Fruit fly (Drosophila melanogaster) whole organism, embryonic: ENCODE results near the gene Trf4-1.
A peak's percentile ranks its signal among the peaks of the same experiment; 100 is the strongest.

Source experiments
- Antp ChIP-seq: fragments of 200-800 bp; sonication (Bioruptor generic); optimal IDR thresholded peaks from 3 replicates; lab custom pipeline; 2016; ENCODE audit warnings: missing biosample characterization, missing genetic modification characterization
- Bdp1 ChIP-seq: fragments of 200-800 bp; sonication (Bioruptor generic); optimal IDR thresholded peaks from 3 replicates; lab custom pipeline; 2016; ENCODE audit warnings: missing biosample characterization, missing genetic modification characterization
- Blimp-1 ChIP-seq: fragments of 200-800 bp; sonication (Bioruptor generic); optimal IDR thresholded peaks from 3 replicates; lab custom pipeline; 2018; ENCODE audit warnings: missing biosample characterization, missing genetic modification characterization, mild to moderate bottlenecking, moderate library complexity, missing genetic modification reagents
- CG10147 ChIP-seq: fragments of 200-800 bp; sonication (Bioruptor generic); optimal IDR thresholded peaks from 2 replicates; lab custom pipeline; 2019; ENCODE audit warnings: missing biosample characterization, mild to moderate bottlenecking, missing genetic modification characterization, moderate library complexity
- CG10543 ChIP-seq: fragments of 200-800 bp; sonication (Bioruptor generic); optimal IDR thresholded peaks from 3 replicates; lab custom pipeline; 2017; ENCODE audit warnings: missing biosample characterization, mild to moderate bottlenecking, missing genetic modification characterization, moderate library complexity
- CG10959 ChIP-seq: fragments of 200-800 bp; sonication (Bioruptor generic); IDR thresholded peaks from 2 replicates; pipeline ENCODE4 v1.3.6; 2022; ENCODE audit warnings: missing biosample characterization, missing genetic modification characterization
- CG10979 ChIP-seq: fragments of 200-800 bp; sonication (Bioruptor generic); optimal IDR thresholded peaks from 2 replicates; lab custom pipeline; 2018; ENCODE audit warnings: missing biosample characterization, mild to moderate bottlenecking, missing genetic modification characterization, moderate library complexity
- CG11093 ChIP-seq: fragments of 200-800 bp; sonication (Bioruptor generic); IDR thresholded peaks from 3 replicates; pipeline ENCODE4 v1.3.6; 2022; ENCODE audit warnings: missing biosample characterization, missing genetic modification characterization
- CG11560 ChIP-seq: fragments of 200-800 bp; sonication (Bioruptor generic); IDR thresholded peaks from 3 replicates; pipeline ENCODE4 v1.3.6; 2022; ENCODE audit warnings: missing biosample characterization, missing genetic modification characterization
- CG12299 ChIP-seq: fragments of 200-800 bp; sonication (Bioruptor generic); optimal IDR thresholded peaks from 2 replicates; lab custom pipeline; 2018; ENCODE audit warnings: missing biosample characterization, mild to moderate bottlenecking, missing genetic modification characterization
- CG14860 ChIP-seq: fragments of 200-800 bp; sonication (Bioruptor generic); IDR thresholded peaks from 3 replicates; pipeline ENCODE4 v1.3.6; 2022; ENCODE audit warnings: missing biosample characterization, missing genetic modification characterization; ENCODE audit not compliant: partially characterized antibody
- CG14965 ChIP-seq: fragments of 200-800 bp; sonication (Bioruptor generic); optimal IDR thresholded peaks from 2 replicates; lab custom pipeline; 2016; ENCODE audit warnings: missing biosample characterization, missing genetic modification characterization, borderline replicate concordance
- CG18599 ChIP-seq: fragments of 200-800 bp; sonication (Bioruptor generic); optimal IDR thresholded peaks from 3 replicates; lab custom pipeline; 2017; ENCODE audit warnings: missing biosample characterization, missing genetic modification characterization, mild to moderate bottlenecking, moderate library complexity, missing genetic modification reagents
- CG18619 ChIP-seq: fragments of 200-800 bp; sonication (Bioruptor generic); optimal IDR thresholded peaks from 3 replicates; lab custom pipeline; 2017; ENCODE audit warnings: missing biosample characterization, mild to moderate bottlenecking, missing genetic modification characterization
- CG2120 ChIP-seq: fragments of 200-800 bp; sonication (Bioruptor generic); optimal IDR thresholded peaks from 3 replicates; lab custom pipeline; 2016; ENCODE audit warnings: missing biosample characterization, missing genetic modification characterization
- CG3065 ChIP-seq: fragments of 200-800 bp; sonication (Bioruptor generic); optimal IDR thresholded peaks from 2 replicates; lab custom pipeline; 2016; ENCODE audit warnings: missing biosample characterization, missing genetic modification characterization
- CG31388 ChIP-seq: fragments of 200-800 bp; sonication (Bioruptor generic); optimal IDR thresholded peaks from 2 replicates; lab custom pipeline; 2016; ENCODE audit warnings: missing biosample characterization, missing genetic modification characterization
- CG3847 ChIP-seq: fragments of 200-800 bp; sonication (Bioruptor generic); IDR thresholded peaks from 2 replicates; pipeline ENCODE4 v1.3.6; 2022; ENCODE audit warnings: missing biosample characterization, missing genetic modification characterization
- CG5180 ChIP-seq: fragments of 200-800 bp; sonication (Bioruptor generic); optimal IDR thresholded peaks from 3 replicates; lab custom pipeline; 2017; ENCODE audit warnings: missing biosample characterization, missing genetic modification characterization, mild to moderate bottlenecking, moderate library complexity, missing genetic modification reagents
- CG6689 ChIP-seq: fragments of 200-800 bp; sonication (Bioruptor generic); IDR thresholded peaks from 2 replicates; pipeline ENCODE4 v1.3.6; 2022; ENCODE audit warnings: missing biosample characterization, missing genetic modification characterization
- CG9609 ChIP-seq: fragments of 200-800 bp; sonication (Bioruptor generic); optimal IDR thresholded peaks from 3 replicates; lab custom pipeline; 2016; ENCODE audit warnings: missing biosample characterization, missing genetic modification characterization
- CG9876 ChIP-seq: fragments of 200-800 bp; sonication (Bioruptor generic); optimal IDR thresholded peaks from 2 replicates; lab custom pipeline; 2016; ENCODE audit warnings: missing biosample characterization, missing genetic modification characterization
- Dbx ChIP-seq: fragments of 200-800 bp; sonication (Bioruptor generic); IDR thresholded peaks from 3 replicates; pipeline ENCODE4 v1.3.6; 2022; ENCODE audit warnings: missing biosample characterization, missing genetic modification characterization
- Dek ChIP-seq: fragments of 200-800 bp; sonication (Bioruptor generic); optimal IDR thresholded peaks from 3 replicates; lab custom pipeline; 2019; ENCODE audit warnings: missing biosample characterization, mild to moderate bottlenecking, missing genetic modification characterization, moderate library complexity
- Dip2 ChIP-seq: fragments of 200-800 bp; sonication (Bioruptor generic); IDR thresholded peaks from 2 replicates; pipeline ENCODE4 v1.3.6; 2022; ENCODE audit warnings: missing biosample characterization, missing genetic modification characterization
- Dip3 ChIP-seq: fragments of 200-800 bp; sonication (Bioruptor generic); optimal IDR thresholded peaks from 3 replicates; lab custom pipeline; 2016; ENCODE audit warnings: missing biosample characterization, missing genetic modification characterization
- Doc2 ChIP-seq: fragments of 200-800 bp; sonication (Bioruptor generic); IDR thresholded peaks from 2 replicates; pipeline ENCODE4 v1.3.6; 2022; ENCODE audit warnings: missing biosample characterization, missing genetic modification characterization
- Dp ChIP-seq: fragments of 200-800 bp; sonication (Bioruptor generic); optimal IDR thresholded peaks from 2 replicates; lab custom pipeline; 2018; ENCODE audit warnings: missing biosample characterization, mild to moderate bottlenecking, missing genetic modification characterization, moderate library complexity
- Drgx ChIP-seq: fragments of 200-800 bp; sonication (Bioruptor generic); IDR thresholded peaks from 2 replicates; pipeline ENCODE4 v1.3.6; 2022; ENCODE audit warnings: missing biosample characterization, missing genetic modification characterization
- HLH3B ChIP-seq: fragments of 200-800 bp; sonication (Bioruptor generic); IDR thresholded peaks from 2 replicates; pipeline ENCODE4 v1.3.6; 2022; ENCODE audit warnings: missing biosample characterization, missing genetic modification characterization
- Hsf ChIP-seq: fragments of 200-800 bp; sonication (Bioruptor generic); optimal IDR thresholded peaks from 3 replicates; lab custom pipeline; 2016; ENCODE audit warnings: missing biosample characterization, missing genetic modification characterization
- Lim3 ChIP-seq: fragments of 200-800 bp; sonication (Bioruptor generic); IDR thresholded peaks from 2 replicates; pipeline ENCODE4 v1.3.6; 2022; ENCODE audit warnings: missing biosample characterization, missing genetic modification characterization
- Lpt ChIP-seq: fragments of >200 bp; optimal IDR thresholded peaks from 2 replicates; lab custom pipeline; 2018; ENCODE audit warnings: missing biosample characterization, missing genetic modification characterization
- Mad ChIP-seq: fragments of 200-800 bp; sonication (Bioruptor generic); optimal IDR thresholded peaks from 2 replicates; lab custom pipeline; 2016; ENCODE audit warnings: missing biosample characterization, missing genetic modification characterization
- Nf-YB ChIP-seq: fragments of 200-800 bp; sonication (Bioruptor generic); optimal IDR thresholded peaks from 3 replicates; lab custom pipeline; 2019; ENCODE audit warnings: missing biosample characterization, mild to moderate bottlenecking, missing genetic modification characterization, moderate library complexity
- Trl ChIP-seq, 3 experiments: fragments of >200 bp in 2 of 3; fragments of 200-800 bp in 1 of 3; sonication (Bioruptor generic) in 1 of 3; optimal IDR thresholded peaks; 2 replicates in 1 of 3; 3 replicates in 2 of 3; lab custom pipeline; 2016 to 2017; ENCODE audit warnings: missing biosample characterization in 1 of 3, missing genetic modification characterization in 1 of 3
- Xrp1 ChIP-seq: fragments of 200-800 bp; sonication (Bioruptor generic); IDR thresholded peaks from 2 replicates; pipeline ENCODE4 v1.3.6; 2022; ENCODE audit warnings: missing biosample characterization, missing genetic modification characterization
- ase ChIP-seq: fragments of 200-800 bp; sonication (Bioruptor generic); IDR thresholded peaks from 3 replicates; pipeline ENCODE4 v1.3.6; 2022; ENCODE audit warnings: missing biosample characterization, missing genetic modification characterization
- fd102C ChIP-seq: fragments of 200-800 bp; sonication (Bioruptor generic); optimal IDR thresholded peaks from 2 replicates; lab custom pipeline; 2018; ENCODE audit warnings: missing biosample characterization, mild to moderate bottlenecking, missing genetic modification characterization, moderate library complexity
- fu2 ChIP-seq: fragments of 200-800 bp; sonication (Bioruptor generic); optimal IDR thresholded peaks from 2 replicates; lab custom pipeline; 2016; ENCODE audit warnings: missing biosample characterization, missing genetic modification characterization
- grau ChIP-seq: fragments of 200-800 bp; optimal IDR thresholded peaks from 3 replicates; lab custom pipeline; 2019; ENCODE audit warnings: missing biosample characterization, mild to moderate bottlenecking, missing genetic modification characterization, moderate library complexity
- grn ChIP-seq: fragments of 200-800 bp; sonication (Bioruptor generic); optimal IDR thresholded peaks from 3 replicates; lab custom pipeline; 2017; ENCODE audit warnings: missing biosample characterization, missing genetic modification characterization
- her ChIP-seq: fragments of 200-800 bp; sonication (Bioruptor generic); optimal IDR thresholded peaks from 2 replicates; lab custom pipeline; 2016; ENCODE audit warnings: missing biosample characterization, missing genetic modification characterization
- inv ChIP-seq: fragments of 200-800 bp; sonication (Bioruptor generic); IDR thresholded peaks from 2 replicates; pipeline ENCODE4 v1.3.6; 2022; ENCODE audit warnings: missing biosample characterization, missing genetic modification characterization; ENCODE audit not compliant: partially characterized antibody
- pfk ChIP-seq: fragments of 200-800 bp; sonication (Bioruptor generic); optimal IDR thresholded peaks from 2 replicates; lab custom pipeline; 2018; ENCODE audit warnings: missing biosample characterization, mild to moderate bottlenecking, missing genetic modification characterization, moderate library complexity
- prd ChIP-seq, 3 experiments: fragments of >200 bp in 2 of 3; fragments of 200-800 bp in 1 of 3; sonication (Bioruptor generic) in 1 of 3; optimal IDR thresholded peaks in 2 of 3; IDR thresholded peaks in 1 of 3; 2 replicates in 2 of 3; 3 replicates in 1 of 3; pipeline versions ENCODE4 v1.3.6 to Lab custom; 2017 to 2022; ENCODE audit warnings: missing biosample characterization in 1 of 3, missing genetic modification characterization in 1 of 3
- pros ChIP-seq: fragments of 200-800 bp; sonication (Bioruptor generic); optimal IDR thresholded peaks from 3 replicates; lab custom pipeline; 2019; ENCODE audit warnings: missing biosample characterization, mild to moderate bottlenecking, missing genetic modification characterization, moderate library complexity
- sqz ChIP-seq: fragments of 200-800 bp; sonication (Bioruptor generic); optimal IDR thresholded peaks from 3 replicates; lab custom pipeline; 2018; ENCODE audit warnings: missing biosample characterization, mild to moderate bottlenecking, missing genetic modification characterization
- tll ChIP-seq, 2 experiments: fragments of 200-800 bp in 1 of 2; fragments of >200 bp in 1 of 2; sonication (Bioruptor generic) in 1 of 2; optimal IDR thresholded peaks; 2 replicates each; lab custom pipeline; 2017 to 2019; ENCODE audit warnings: missing biosample characterization in 2 of 2, missing genetic modification characterization in 2 of 2, mild to moderate bottlenecking in 1 of 2, moderate library complexity in 1 of 2
- tx ChIP-seq: fragments of 200-800 bp; sonication (Bioruptor generic); optimal IDR thresholded peaks from 2 replicates; lab custom pipeline; 2016; ENCODE audit warnings: missing biosample characterization, missing genetic modification characterization

The Trf4-1 gene

dm6 chrX:8601165-8601564 lies 41.0 kb downstream of the Trf4-1 start (continued):
- no peak for TF ChIP-seq grau (tag; lab: Kevin White, UChicago)
- TF ChIP-seq Lpt (GFP tag; lab: Kevin White, UChicago) = no peak
- TF ChIP-seq CG10147 = no peak
- TF ChIP-seq CG14965 = no peak
- TF ChIP-seq Antp (GFP tag; lab: Kevin White, UChicago) = peak; percentile 39
- no peak for TF ChIP-seq Dip2 (GFP tag; lab: Robert Waterston, UW)
- no peak for TF ChIP-seq Doc2
- no peak for TF ChIP-seq Dbx (GFP tag; lab: Robert Waterston, UW)
- no peak for TF ChIP-seq CG18599 (GFP tag; lab: Kevin White, UChicago)
- peak; percentile 68 for TF ChIP-seq Drgx (GFP tag; lab: Robert Waterston, UW)
- no peak for TF ChIP-seq pros (GFP tag; lab: Kevin White, UChicago)
- peak; percentile 20; the same call in 1 of the 2 replicates for TF ChIP-seq CG6689 (GFP tag; lab: Robert Waterston, UW)
- TF ChIP-seq tll (GFP tag; optimal IDR thresholded peaks at IDR 0.05; lab: Kevin White, UChicago) = no peak
- no peak for TF ChIP-seq CG5180 (GFP tag; lab: Kevin White, UChicago)
- TF ChIP-seq CG18619 (GFP tag; lab: Kevin White, UChicago) = no peak
- no peak for TF ChIP-seq her (GFP tag; lab: Kevin White, UChicago)
- no peak for TF ChIP-seq Bdp1
- TF ChIP-seq CG11093 (GFP tag; lab: Robert Waterston, UW) = 0 out of 3 replicates have a peak, but pooled peaks have one; percentile 21
- TF ChIP-seq Blimp-1 = no peak
- no peak for TF ChIP-seq Lim3
- peak; percentile 5 for TF ChIP-seq CG2120 (GFP tag; lab: Kevin White, UChicago)
- TF ChIP-seq Xrp1 (GFP tag; lab: Robert Waterston, UW) = peak; percentile 57; the same call in 1 of the 2 replicates
- no peak for TF ChIP-seq CG10543
- no peak for TF ChIP-seq ase (GFP tag; lab: Robert Waterston, UW)
- TF ChIP-seq sqz = no peak
- TF ChIP-seq Nf-YB (GFP tag; lab: Kevin White, UChicago) = no peak
- peak; percentile 44 for TF ChIP-seq CG10959 (GFP tag; lab: Robert Waterston, UW)
- TF ChIP-seq CG14860 (GFP tag; lab: Robert Waterston, UW) = no peak
- peak; percentile 23 for TF ChIP-seq Hsf
- no peak for TF ChIP-seq HLH3B (GFP tag; lab: Robert Waterston, UW)
- no peak for TF ChIP-seq fd102C
- TF ChIP-seq pfk (GFP tag; lab: Kevin White, UChicago) = no peak
- TF ChIP-seq CG9876 (GFP tag; lab: Kevin White, UChicago) = no peak
- TF ChIP-seq CG3065 (GFP tag; lab: Kevin White, UChicago) = no peak
- TF ChIP-seq Dek (tag; lab: Kevin White, UChicago) = no peak
- TF ChIP-seq grn (GFP tag; lab: Kevin White, UChicago) = no peak
- no peak for TF ChIP-seq CG3847 (GFP tag; lab: Robert Waterston, UW)
- TF ChIP-seq Trl (optimal IDR thresholded peaks at IDR 0.05; lab: Kevin White, UChicago) = no peak
- no peak for TF ChIP-seq Trl (GFP tag; optimal IDR thresholded peaks at IDR 0.05; lab: Kevin White, UChicago)
- TF ChIP-seq CG9609 (GFP tag; lab: Kevin White, UChicago) = no peak
- peak; percentile 17 for TF ChIP-seq CG31388 (GFP tag; lab: Kevin White, UChicago)
- no peak for TF ChIP-seq CG11560
- TF ChIP-seq CG10979 (tag; lab: Kevin White, UChicago) = peak; percentile 49
- TF ChIP-seq CG12299 (tag; lab: Kevin White, UChicago) = no peak
- no peak for TF ChIP-seq Dip3 (GFP tag; lab: Kevin White, UChicago)
- no peak for TF ChIP-seq Dp (GFP tag; lab: Kevin White, UChicago)
- no peak for TF ChIP-seq prd (optimal IDR thresholded peaks at IDR 0.05; lab: Kevin White, UChicago)
- TF ChIP-seq prd (GFP tag; IDR thresholded peaks at IDR 0.05; lab: Robert Waterston, UW) = peak; percentile 70
- no peak for TF ChIP-seq tx
- no peak for TF ChIP-seq fu2
- no peak for TF ChIP-seq inv (GFP tag; lab: Robert Waterston, UW)
- no peak for TF ChIP-seq Mad
